Fruit fly (Drosophila melanogaster) whole organism, embryonic: ENCODE data around the gene mof.

Source experiments
- Abd-B ChIP-seq: fragments of 200-800 bp; sonication (Bioruptor generic); optimal IDR thresholded peaks from 2 replicates; lab custom pipeline; 2018; ENCODE audit warnings: missing biosample characterization, mild to moderate bottlenecking, missing genetic modification characterization, moderate library complexity
- Atf3 ChIP-seq: fragments of 200-800 bp; sonication (Bioruptor generic); optimal IDR thresholded peaks from 3 replicates; lab custom pipeline; 2016; ENCODE audit warnings: missing biosample characterization, missing genetic modification characterization
- CG10147 ChIP-seq: fragments of 200-800 bp; sonication (Bioruptor generic); optimal IDR thresholded peaks from 2 replicates; lab custom pipeline; 2019; ENCODE audit warnings: missing biosample characterization, mild to moderate bottlenecking, missing genetic modification characterization, moderate library complexity
- CG10366 ChIP-seq: fragments of 200-800 bp; sonication (Bioruptor generic); IDR thresholded peaks from 2 replicates; pipeline ENCODE4 v1.3.6; 2022; ENCODE audit warnings: missing biosample characterization, missing genetic modification characterization
- CG10462 ChIP-seq: fragments of 200-800 bp; sonication (Bioruptor generic); optimal IDR thresholded peaks from 2 replicates; lab custom pipeline; 2016; ENCODE audit warnings: missing biosample characterization, missing genetic modification characterization
- CG10565 ChIP-seq: fragments of 200-800 bp; sonication (Bioruptor generic); optimal IDR thresholded peaks from 3 replicates; lab custom pipeline; 2016; ENCODE audit warnings: missing biosample characterization, mild to moderate bottlenecking, missing genetic modification characterization
- CG10959 ChIP-seq: fragments of 200-800 bp; sonication (Bioruptor generic); IDR thresholded peaks from 2 replicates; pipeline ENCODE4 v1.3.6; 2022; ENCODE audit warnings: missing biosample characterization, missing genetic modification characterization
- CG1233 ChIP-seq: fragments of 200-800 bp; sonication (Bioruptor generic); optimal IDR thresholded peaks from 4 replicates; lab custom pipeline; 2018; ENCODE audit warnings: missing biosample characterization, mild to moderate bottlenecking, missing genetic modification characterization
- CG1602 ChIP-seq: fragments of 200-800 bp; sonication (Bioruptor generic); optimal IDR thresholded peaks from 3 replicates; lab custom pipeline; 2016; ENCODE audit warnings: missing biosample characterization, missing genetic modification characterization
- CG2129 ChIP-seq: fragments of 200-800 bp; sonication (Bioruptor generic); IDR thresholded peaks from 2 replicates; pipeline ENCODE4 v1.3.6; 2022; ENCODE audit warnings: missing biosample characterization, missing genetic modification characterization; ENCODE audit not compliant: partially characterized antibody
- CG32532 ChIP-seq: fragments of 200-800 bp; sonication (Bioruptor generic); IDR thresholded peaks from 2 replicates; pipeline ENCODE4 v1.3.6; 2022; ENCODE audit warnings: missing biosample characterization, missing genetic modification characterization
- CG4404 ChIP-seq: fragments of 200-800 bp; sonication (Bioruptor generic); IDR thresholded peaks from 2 replicates; pipeline ENCODE4 v1.3.6; 2022; ENCODE audit warnings: missing biosample characterization, missing genetic modification characterization
- CG6175 ChIP-seq: fragments of 200-800 bp; sonication (Bioruptor generic); IDR thresholded peaks from 3 replicates; pipeline ENCODE4 v1.3.6; 2022; ENCODE audit warnings: missing biosample characterization, missing genetic modification characterization
- CG6791 ChIP-seq: fragments of 200-800 bp; sonication (Bioruptor generic); IDR thresholded peaks from 3 replicates; pipeline ENCODE4 v1.3.6; 2022; ENCODE audit warnings: missing biosample characterization, missing genetic modification characterization; ENCODE audit not compliant: partially characterized antibody
- CG7372 ChIP-seq: fragments of 200-800 bp; sonication (Bioruptor generic); IDR thresholded peaks from 2 replicates; pipeline ENCODE4 v1.3.6; 2022; ENCODE audit warnings: missing biosample characterization, missing genetic modification characterization
- CG8924 ChIP-seq: fragments of 200-800 bp; optimal IDR thresholded peaks from 3 replicates; lab custom pipeline; 2019; ENCODE audit warnings: missing biosample characterization, mild to moderate bottlenecking, missing genetic modification characterization, moderate library complexity
- Camta ChIP-seq: fragments of 200-800 bp; sonication (Bioruptor generic); optimal IDR thresholded peaks from 2 replicates; lab custom pipeline; 2016; ENCODE audit warnings: missing biosample characterization, missing genetic modification characterization
- CoRest ChIP-seq: fragments of 200-800 bp; sonication (Bioruptor generic); optimal IDR thresholded peaks from 3 replicates; lab custom pipeline; 2018; ENCODE audit warnings: missing biosample characterization, mild to moderate bottlenecking, missing genetic modification characterization, moderate library complexity
- Deaf1 ChIP-seq: fragments of 200-800 bp; optimal IDR thresholded peaks from 3 replicates; lab custom pipeline; 2019; ENCODE audit warnings: missing biosample characterization, mild to moderate bottlenecking, missing genetic modification characterization, moderate library complexity
- GATAe ChIP-seq: fragments of 200-800 bp; sonication (Bioruptor generic); conservative IDR thresholded peaks from 2 replicates; pipeline ENCODE4 v1.3.6; 2022; ENCODE audit warnings: missing biosample characterization, missing genetic modification characterization
- HLH4C ChIP-seq: fragments of 200-800 bp; sonication (Bioruptor generic); IDR thresholded peaks from 3 replicates; pipeline ENCODE4 v1.3.6; 2022; ENCODE audit warnings: missing biosample characterization, missing genetic modification characterization; ENCODE audit not compliant: partially characterized antibody
- Hr3 ChIP-seq: fragments of 200-800 bp; sonication (Bioruptor generic); optimal IDR thresholded peaks from 3 replicates; lab custom pipeline; 2016; ENCODE audit warnings: missing biosample characterization, missing genetic modification characterization
- Hr51 ChIP-seq, 2 experiments: fragments of 200-800 bp; sonication (Bioruptor generic); optimal IDR thresholded peaks; 2 replicates in 1 of 2; 3 replicates in 1 of 2; lab custom pipeline; 2016 to 2018; ENCODE audit warnings: missing biosample characterization in 2 of 2, missing genetic modification characterization in 2 of 2, mild to moderate bottlenecking in 1 of 2, moderate library complexity in 1 of 2
- MTF-1 ChIP-seq: fragments of 200-800 bp; sonication (Bioruptor generic); optimal IDR thresholded peaks from 2 replicates; lab custom pipeline; 2018; ENCODE audit warnings: missing biosample characterization, mild to moderate bottlenecking, missing genetic modification characterization, borderline replicate concordance
- Mad ChIP-seq: fragments of 200-800 bp; sonication (Bioruptor generic); optimal IDR thresholded peaks from 2 replicates; lab custom pipeline; 2016; ENCODE audit warnings: missing biosample characterization, missing genetic modification characterization
- Med ChIP-seq: fragments of 200-800 bp; sonication (Bioruptor generic); peaks from one replicate; lab custom pipeline; 2016; ENCODE audit warnings: missing biosample characterization, missing genetic modification characterization, mild to moderate bottlenecking, inconsistent platforms, moderate library complexity
- NC2β ChIP-seq: fragments of 200-800 bp; sonication (Bioruptor generic); optimal IDR thresholded peaks from 2 replicates; lab custom pipeline; 2016; ENCODE audit warnings: missing biosample characterization, missing genetic modification characterization
- NK7.1 ChIP-seq: fragments of 200-800 bp; sonication (Bioruptor generic); optimal IDR thresholded peaks from 3 replicates; lab custom pipeline; 2016; ENCODE audit warnings: missing biosample characterization, missing genetic modification characterization
- PHDP ChIP-seq: fragments of 200-800 bp; sonication (Bioruptor generic); optimal IDR thresholded peaks from 3 replicates; lab custom pipeline; 2018; ENCODE audit warnings: missing biosample characterization, mild to moderate bottlenecking, missing genetic modification characterization, moderate library complexity
- Sin3A ChIP-seq: fragments of >200 bp; optimal IDR thresholded peaks from 2 replicates; lab custom pipeline; 2018
- Sox100B ChIP-seq: fragments of 200-800 bp; sonication (Bioruptor generic); optimal IDR thresholded peaks from 3 replicates; lab custom pipeline; 2018; ENCODE audit warnings: missing biosample characterization, mild to moderate bottlenecking, missing genetic modification characterization
- TFAM ChIP-seq: fragments of 200-800 bp; sonication (Bioruptor generic); optimal IDR thresholded peaks from 2 replicates; lab custom pipeline; 2017; ENCODE audit warnings: missing biosample characterization, missing genetic modification characterization, inconsistent platforms
- caup ChIP-seq: fragments of 200-800 bp; sonication (Bioruptor generic); optimal IDR thresholded peaks from 3 replicates; lab custom pipeline; 2017; ENCODE audit warnings: missing biosample characterization, mild to moderate bottlenecking, missing genetic modification characterization, moderate library complexity; ENCODE audit not compliant: severe bottlenecking
- chif ChIP-seq, 2 experiments: fragments of 200-800 bp; sonication (Bioruptor generic); optimal IDR thresholded peaks; 3 replicates each; lab custom pipeline; 2016; ENCODE audit warnings: missing biosample characterization in 2 of 2, missing genetic modification characterization in 2 of 2
- dan ChIP-seq: fragments of 200-800 bp; sonication (Bioruptor generic); IDR thresholded peaks from 2 replicates; pipeline ENCODE4 v1.3.6; 2022; ENCODE audit warnings: missing biosample characterization, missing genetic modification characterization
- gce ChIP-seq: fragments of 200-800 bp; sonication (Bioruptor generic); IDR thresholded peaks from 3 replicates; pipeline ENCODE4 v1.3.6; 2022; ENCODE audit warnings: missing biosample characterization, missing genetic modification characterization
- gfzf ChIP-seq: fragments of 200-800 bp; sonication (Bioruptor generic); optimal IDR thresholded peaks from 2 replicates; lab custom pipeline; 2016; ENCODE audit warnings: missing biosample characterization, mild to moderate bottlenecking, missing genetic modification characterization, moderate library complexity
- gsb ChIP-seq: fragments of 200-800 bp; sonication (Bioruptor generic); IDR thresholded peaks from 2 replicates; pipeline ENCODE4 v1.3.6; 2022; ENCODE audit warnings: missing biosample characterization, missing genetic modification characterization
- h ChIP-seq: fragments of >200 bp; optimal IDR thresholded peaks from 2 replicates; lab custom pipeline; 2017
- lilli ChIP-seq: fragments of 200-800 bp; sonication (Bioruptor generic); optimal IDR thresholded peaks from 3 replicates; lab custom pipeline; 2016; ENCODE audit warnings: missing biosample characterization, missing genetic modification characterization
- lmd ChIP-seq: fragments of 200-800 bp; sonication (Bioruptor generic); IDR thresholded peaks from 2 replicates; pipeline ENCODE4 v1.3.6; 2022; ENCODE audit warnings: missing biosample characterization, missing genetic modification characterization
- org-1 ChIP-seq: fragments of 200-800 bp; sonication (Bioruptor generic); optimal IDR thresholded peaks from 2 replicates; lab custom pipeline; 2017; ENCODE audit warnings: missing biosample characterization, missing genetic modification characterization
- p53 ChIP-seq: fragments of 200-800 bp; sonication (Bioruptor generic); optimal IDR thresholded peaks from 2 replicates; lab custom pipeline; 2016; ENCODE audit warnings: missing biosample characterization, missing genetic modification characterization
- pan ChIP-seq, 4 experiments: fragments of >200 bp in 3 of 4; fragments of 200-800 bp in 1 of 4; sonication (Bioruptor generic) in 1 of 4; optimal IDR thresholded peaks in 3 of 4; IDR thresholded peaks in 1 of 4; 2 replicates each; pipeline versions ENCODE4 v1.3.6 to Lab custom; 2017 to 2022; ENCODE audit warnings: missing biosample characterization in 2 of 4, missing genetic modification characterization in 2 of 4, mixed read lengths in 1 of 4
- repo ChIP-seq: fragments of 200-800 bp; sonication (Bioruptor generic); optimal IDR thresholded peaks from 2 replicates; lab custom pipeline; 2016; ENCODE audit warnings: missing biosample characterization, missing genetic modification characterization
- row ChIP-seq: fragments of 200-800 bp; sonication (Bioruptor generic); IDR thresholded peaks from 3 replicates; pipeline ENCODE4 v1.3.6; 2022; ENCODE audit warnings: missing biosample characterization, missing genetic modification characterization
- shn ChIP-seq: fragments of 200-800 bp; sonication (Bioruptor generic); optimal IDR thresholded peaks from 3 replicates; lab custom pipeline; 2016; ENCODE audit warnings: missing biosample characterization, missing genetic modification characterization
- sob ChIP-seq: fragments of 200-800 bp; sonication (Bioruptor generic); IDR thresholded peaks from 2 replicates; pipeline ENCODE4 v1.3.6; 2022; ENCODE audit warnings: missing biosample characterization, missing genetic modification characterization
- stwl ChIP-seq: fragments of 200-800 bp; sonication (Bioruptor generic); optimal IDR thresholded peaks from 3 replicates; lab custom pipeline; 2018; ENCODE audit warnings: missing biosample characterization, mild to moderate bottlenecking, missing genetic modification characterization, moderate library complexity

Gene mof

DNA sequence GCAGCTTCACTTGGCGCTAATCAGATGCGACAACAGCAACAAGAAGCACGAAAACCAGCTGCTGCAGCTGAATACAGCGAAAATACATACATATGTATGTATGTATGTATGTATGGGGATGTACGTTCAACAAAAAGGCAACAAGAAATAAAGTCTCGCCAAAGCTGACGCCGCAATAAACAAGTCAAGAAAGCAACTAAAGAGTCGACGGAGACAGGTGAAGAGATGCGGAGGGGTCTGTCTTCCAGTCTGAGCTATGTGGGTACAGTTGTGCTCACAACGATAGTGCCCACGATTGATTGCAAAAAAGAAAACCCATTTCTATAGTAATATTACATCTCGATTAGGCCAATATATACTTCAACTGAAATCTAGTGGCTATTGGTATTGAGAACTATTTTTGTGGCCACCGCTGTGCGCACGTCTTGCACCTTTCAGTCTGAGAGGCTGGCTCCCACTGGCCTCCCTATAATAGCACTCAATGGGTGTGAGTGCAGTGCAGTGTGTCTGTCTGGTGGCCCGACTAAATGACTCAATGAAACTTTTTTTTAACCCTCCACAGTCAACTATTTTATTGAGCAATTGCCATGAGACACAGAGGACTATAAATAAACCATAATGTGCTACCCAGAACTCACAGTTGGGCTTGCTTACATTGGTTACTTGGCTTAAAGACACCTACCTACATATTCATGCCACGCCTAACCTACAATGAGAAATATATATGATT is 19.3 kb upstream of the mof start (continued):
- TF ChIP-seq CG10462, result peak; percentile 81
- TF ChIP-seq Mad (GFP tag; lab: Kevin White, UChicago), result peak; percentile 69
- peak; percentile 81 for TF ChIP-seq MTF-1 (GFP tag; lab: Kevin White, UChicago)
- peak; percentile 5 for TF ChIP-seq gfzf (GFP tag; lab: Kevin White, UChicago)
- TF ChIP-seq GATAe (GFP tag; lab: Robert Waterston, UW), result no peak
- TF ChIP-seq HLH4C (GFP tag; lab: Robert Waterston, UW), result no peak
- TF ChIP-seq lmd (GFP tag; lab: Robert Waterston, UW), result peak; percentile 92
- TF ChIP-seq chif (GFP tag; optimal IDR thresholded peaks at IDR 0.05; lab: Kevin White, UChicago), result peak; percentile 92
- peak; percentile 76 for TF ChIP-seq shn (GFP tag; lab: Kevin White, UChicago)
- peak; percentile 18 for TF ChIP-seq stwl (tag; lab: Kevin White, UChicago)
- TF ChIP-seq CG4404 (GFP tag; lab: Robert Waterston, UW), result peak; percentile 78
- peak; percentile 71; the same call in 2 of the 3 replicates for TF ChIP-seq CG6175 (GFP tag; lab: Robert Waterston, UW)
- TF ChIP-seq Atf3, result peak; percentile 83
- peak; percentile 99 for TF ChIP-seq Med (GFP tag; lab: Kevin White, UChicago)
- TF ChIP-seq CG10959 (GFP tag; lab: Robert Waterston, UW), result peak; percentile 85
- no peak for TF ChIP-seq h
- TF ChIP-seq repo, result peak; percentile 93
- TF ChIP-seq Hr3 (GFP tag; lab: Kevin White, UChicago), result peak; percentile 87
- TF ChIP-seq CG32532 (GFP tag; lab: Robert Waterston, UW), result peak; percentile 87
- peak; percentile 83 for TF ChIP-seq Sox100B
- TF ChIP-seq CG1233 (GFP tag; lab: Kevin White, UChicago), result peak; percentile 83
- peak; percentile 84 for TF ChIP-seq row
- no peak for TF ChIP-seq Sin3A
- peak; percentile 83 for TF ChIP-seq NK7.1 (GFP tag; lab: Kevin White, UChicago)
- peak; percentile 83 for TF ChIP-seq Abd-B (GFP tag; lab: Kevin White, UChicago)
- peak; percentile 73 for TF ChIP-seq CG10565 (GFP tag; lab: Kevin White, UChicago)
- peak; percentile 69 for TF ChIP-seq dan (GFP tag; lab: Robert Waterston, UW)
- peak; percentile 87 for TF ChIP-seq Camta (GFP tag; lab: Kevin White, UChicago)
- TF ChIP-seq p53, result peak; percentile 75
- TF ChIP-seq Hr51 (GFP tag; optimal IDR thresholded peaks at IDR 0.05; lab: Kevin White, UChicago), result peak; percentile 67 to 88
- TF ChIP-seq lilli (GFP tag; lab: Kevin White, UChicago), result peak; percentile 79
- no peak for TF ChIP-seq CG2129 (GFP tag; lab: Robert Waterston, UW)
- peak; percentile 78 for TF ChIP-seq caup (GFP tag; lab: Kevin White, UChicago)
- peak; percentile 50 for TF ChIP-seq Deaf1 (tag; lab: Kevin White, UChicago)
- TF ChIP-seq CG6791, result no peak
- TF ChIP-seq TFAM, result peak; percentile 64
- peak; percentile 93 for TF ChIP-seq gce (GFP tag; lab: Robert Waterston, UW)
- peak; percentile 84 for TF ChIP-seq org-1
- peak; percentile 83 for TF ChIP-seq CG1602 (GFP tag; lab: Kevin White, UChicago)
- TF ChIP-seq CG8924 (tag; lab: Kevin White, UChicago), result peak; percentile 89
- TF ChIP-seq CG10366 (GFP tag; lab: Robert Waterston, UW), result peak; percentile 92
- TF ChIP-seq CG10147, result peak; percentile 67
- peak; percentile 69 for TF ChIP-seq gsb
- peak; percentile 90 for TF ChIP-seq sob (GFP tag; lab: Robert Waterston, UW)
- no peak for TF ChIP-seq pan (optimal IDR thresholded peaks at IDR 0.05; lab: Kevin White, UChicago)
- TF ChIP-seq pan (GFP tag; optimal IDR thresholded peaks at IDR 0.05 in 1 of 2, IDR thresholded peaks at IDR 0.05 in 1 of 2), result peak in 1 of 2 experiments; percentile 92
- peak; percentile 84 for TF ChIP-seq PHDP (tag; lab: Kevin White, UChicago)
- peak; percentile 81 for TF ChIP-seq CoRest (tag; lab: Kevin White, UChicago)
- TF ChIP-seq CG7372, result peak; percentile 77
- peak; percentile 88 for TF ChIP-seq NC2β (GFP tag; lab: Kevin White, UChicago)
